Worm (Caenorhabditis elegans) whole organism, midembryonic: ENCODE results near the gene wrt-6.
A peak's percentile ranks its signal among the peaks of the same experiment; 100 is the strongest.

Experiments used
- T22C8.4 ChIP-seq: fragments of 200-800 bp; sonication (Bioruptor generic); IDR thresholded peaks from 2 replicates; pipeline ENCODE4 v1.3.6; 2022; ENCODE audit warnings: missing genetic modification characterization, missing compliant biosample characterization
- cog-1 ChIP-seq: sonication (generic microtip); optimal IDR thresholded peaks from 2 replicates; lab custom pipeline; 2016; ENCODE audit warnings: missing genetic modification characterization, missing compliant biosample characterization
- flt-1 ChIP-seq: fragments of 200-800 bp; sonication (Bioruptor generic); IDR thresholded peaks from 2 replicates; pipeline ENCODE4 v1.3.6; 2022; ENCODE audit warnings: missing genetic modification characterization, missing compliant biosample characterization
- klf-2 ChIP-seq: fragments of 200-800 bp; sonication (Bioruptor generic); conservative IDR thresholded peaks from 2 replicates; pipeline ENCODE4 v1.3.6; 2022; ENCODE audit warnings: missing genetic modification reagents, missing genetic modification characterization, missing compliant biosample characterization
- med-1 ChIP-seq: sonication (generic microtip); optimal IDR thresholded peaks from 2 replicates; lab custom pipeline; 2017; ENCODE audit warnings: missing genetic modification characterization, mild to moderate bottlenecking, missing compliant biosample characterization, antibody characterized with exemption, missing genetic modification reagents; ENCODE audit not compliant: insufficient read depth
- ref-1 ChIP-seq: fragments of 200-800 bp; sonication (Bioruptor generic); conservative IDR thresholded peaks from 2 replicates; pipeline ENCODE4 v1.3.6; 2022; ENCODE audit warnings: missing genetic modification reagents, missing genetic modification characterization, missing compliant biosample characterization
- tab-1 ChIP-seq: fragments of 200-800 bp; sonication (Bioruptor generic); IDR thresholded peaks from 2 replicates; pipeline ENCODE4 v1.3.6; 2022; ENCODE audit warnings: missing genetic modification characterization, missing compliant biosample characterization
- ztf-23 ChIP-seq: fragments of 200-800 bp; sonication (Bioruptor generic); IDR thresholded peaks from 2 replicates; pipeline ENCODE4 v1.3.6; 2022; ENCODE audit warnings: missing genetic modification reagents, missing genetic modification characterization, missing compliant biosample characterization
- ztf-29 ChIP-seq: fragments of 200-800 bp; sonication (Bioruptor generic); IDR thresholded peaks from 2 replicates; pipeline ENCODE4 v1.3.6; 2022; ENCODE audit warnings: missing genetic modification reagents, missing genetic modification characterization, missing compliant biosample characterization

wrt-6 gene

DNA sequence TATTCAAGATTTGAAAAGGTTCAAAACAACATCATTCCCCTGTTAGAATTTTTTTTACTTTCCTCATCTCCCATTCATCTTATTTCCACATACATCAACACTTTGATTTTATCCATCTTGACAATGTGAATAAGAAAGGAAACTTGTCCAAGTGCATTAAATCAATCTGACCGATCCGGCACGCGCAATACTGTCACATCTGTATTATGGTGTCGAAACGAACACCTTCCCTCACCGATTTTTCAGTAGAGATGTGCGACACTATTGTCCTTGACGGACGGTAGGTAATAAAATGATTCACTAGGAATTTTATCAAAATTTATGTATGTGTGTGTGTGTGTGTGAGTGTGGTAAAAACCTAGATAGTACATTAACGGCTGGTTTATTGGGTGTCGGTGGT lies 16.2 kb upstream of the wrt-6 start:
- TF ChIP-seq klf-2 (GFP tag; lab: Robert Waterston, UW) (no peak), flt-1 (GFP tag; lab: Robert Waterston, UW) (no peak), ztf-29 (GFP tag; lab: Robert Waterston, UW) (no peak), ztf-23 (GFP tag; lab: Robert Waterston, UW) (no peak), ref-1 (GFP tag; lab: Robert Waterston, UW) (no peak)

DNA sequence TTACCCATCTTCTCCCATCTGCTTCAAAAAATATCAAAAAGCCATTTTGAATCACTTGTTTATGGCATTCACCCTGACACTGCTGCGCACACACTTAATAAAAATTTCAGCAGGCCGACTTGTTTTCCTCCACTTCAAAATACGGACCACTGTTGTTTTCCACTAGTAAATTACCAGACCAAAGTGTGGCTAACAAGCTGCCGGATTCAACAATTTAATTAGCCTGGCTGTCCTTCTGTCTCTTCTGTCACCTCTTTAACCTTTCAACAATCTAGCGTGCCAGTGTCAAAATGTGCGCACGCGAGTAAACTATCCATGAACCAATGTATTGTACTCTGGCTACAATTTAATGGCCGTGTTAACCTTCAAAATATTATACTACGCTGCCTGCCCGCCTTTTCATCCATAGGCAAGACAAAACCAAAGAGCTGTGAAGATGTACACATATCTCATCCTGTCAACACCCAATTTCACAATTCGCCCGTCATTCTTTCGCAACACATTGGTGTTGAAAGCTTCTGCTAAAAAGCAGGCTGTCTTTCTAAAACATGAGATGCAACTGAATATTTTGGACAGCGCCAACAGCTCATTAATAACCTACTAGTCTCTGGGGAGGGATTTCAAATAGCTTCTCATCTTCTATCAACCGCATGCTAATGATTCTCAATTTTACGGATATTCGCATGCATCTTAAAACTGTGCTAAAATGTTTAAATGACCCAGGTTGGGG lies 15.6 kb upstream of the wrt-6 start:
- TF ChIP-seq ztf-23 (GFP tag; lab: Robert Waterston, UW): no peak
- no peak for TF ChIP-seq med-1
- no peak for TF ChIP-seq flt-1 (GFP tag; lab: Robert Waterston, UW)
- no peak for TF ChIP-seq klf-2 (GFP tag; lab: Robert Waterston, UW)
- no peak for TF ChIP-seq cog-1 (tag; lab: Kevin White, UChicago)
- TF ChIP-seq tab-1: no peak

DNA sequence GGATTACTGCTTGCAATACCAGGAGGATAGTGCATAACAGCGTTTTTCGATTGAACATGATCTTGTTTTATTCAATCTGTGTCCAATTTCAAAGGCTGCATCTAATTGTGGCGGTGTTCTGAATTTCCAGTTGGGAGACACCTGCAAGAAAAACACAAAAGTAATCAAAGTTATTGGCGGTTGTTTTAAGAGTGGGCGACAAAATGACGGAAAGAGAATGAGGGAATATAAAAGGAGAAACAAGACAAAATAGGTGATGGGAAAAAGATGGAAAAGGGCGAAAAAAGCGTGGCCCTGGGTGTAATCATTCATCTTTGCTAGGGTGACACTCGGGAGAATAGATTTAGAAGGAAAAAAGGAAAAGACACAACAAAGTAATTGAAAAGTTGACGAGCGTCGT lies 14.3 kb upstream of the wrt-6 start, which contains the start of the genes ZK377.15 and sax-3:
Gene ZK377.15 (minus strand): TSS at position 101 of the 400 bp plus-strand sequence.
Gene sax-3 (minus strand): TSS at position 143 of the 400 bp plus-strand sequence.
- no peak for TF ChIP-seq ztf-29 (GFP tag; lab: Robert Waterston, UW)
- TF ChIP-seq cog-1 (tag; lab: Kevin White, UChicago): no peak
- TF ChIP-seq ztf-23 (GFP tag; lab: Robert Waterston, UW): no peak
- TF ChIP-seq flt-1 (GFP tag; lab: Robert Waterston, UW): no peak
- TF ChIP-seq med-1: no peak
- TF ChIP-seq ref-1 (GFP tag; lab: Robert Waterston, UW): no peak
- TF ChIP-seq tab-1: no peak
- no peak for TF ChIP-seq T22C8.4 (GFP tag; lab: Robert Waterston, UW)
- no peak for TF ChIP-seq klf-2 (GFP tag; lab: Robert Waterston, UW)

DNA sequence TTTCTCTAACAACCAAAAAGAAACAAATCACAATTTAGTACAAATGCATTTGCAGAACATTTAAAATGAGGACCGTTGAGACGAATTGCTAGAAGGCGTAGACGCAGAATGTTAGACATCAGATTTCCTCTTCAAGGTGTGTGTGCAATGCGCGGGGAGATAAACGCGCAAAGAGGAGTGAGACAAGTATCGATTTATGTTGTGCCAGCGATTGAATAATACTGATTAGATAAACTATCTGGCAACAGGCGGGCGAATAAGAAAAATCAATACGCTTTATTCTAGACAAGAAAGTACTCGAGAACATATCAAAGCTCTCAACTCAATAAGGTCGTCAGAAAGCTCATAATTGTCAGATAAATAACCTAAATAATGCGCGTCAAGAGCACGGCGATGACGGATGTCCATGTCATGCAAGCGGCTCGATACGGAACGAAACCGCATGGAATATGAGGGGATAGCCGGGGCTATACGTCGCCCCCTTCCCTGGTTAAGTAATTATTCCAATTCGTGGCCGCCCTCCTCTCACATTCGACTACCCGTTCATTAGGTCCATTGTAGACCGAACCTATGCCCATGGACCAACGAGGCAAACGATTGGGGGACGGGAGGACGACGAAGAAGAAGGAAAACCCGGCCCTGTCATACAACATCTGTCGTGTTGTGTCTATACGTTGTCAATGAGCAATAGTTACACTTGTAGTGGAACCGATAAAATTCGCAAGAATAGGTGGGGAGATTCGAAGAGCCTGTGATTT lies 12.9 kb upstream of the wrt-6 start:
- no peak for TF ChIP-seq tab-1
- no peak for TF ChIP-seq ztf-29 (GFP tag; lab: Robert Waterston, UW)
- peak; percentile 36; the same call in 1 of the 2 replicates for TF ChIP-seq flt-1 (GFP tag; lab: Robert Waterston, UW)
- 0 out of 2 replicates have a peak, but pooled peaks have one; percentile 35 for TF ChIP-seq ztf-23 (GFP tag; lab: Robert Waterston, UW)
- peak; percentile 62; the same call in 1 of the 2 replicates for TF ChIP-seq T22C8.4 (GFP tag; lab: Robert Waterston, UW)
- TF ChIP-seq cog-1 (tag; lab: Kevin White, UChicago): no peak

DNA sequence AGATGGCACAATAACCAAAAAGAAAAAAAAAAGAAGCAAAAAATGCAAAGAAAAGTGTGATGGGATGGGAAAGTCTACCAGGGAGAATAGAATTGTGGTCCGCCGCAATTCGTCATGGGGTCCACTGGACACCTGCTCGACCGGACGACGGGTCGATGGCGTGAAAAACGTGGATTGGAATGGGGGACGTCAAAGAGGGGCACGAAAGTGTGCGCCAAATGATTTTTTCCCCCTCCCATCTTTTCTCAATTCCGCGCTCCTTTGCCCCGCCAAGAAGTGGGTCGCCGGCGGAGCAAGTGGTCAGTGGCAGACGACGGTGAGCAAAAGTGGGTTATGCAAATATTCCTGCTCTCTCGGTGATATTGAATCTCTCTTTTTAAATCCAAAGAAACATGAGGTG lies 12.1 kb upstream of the wrt-6 start:
- no peak for TF ChIP-seq ztf-23 (GFP tag; lab: Robert Waterston, UW)
- TF ChIP-seq med-1: no peak
- no peak for TF ChIP-seq T22C8.4 (GFP tag; lab: Robert Waterston, UW)
- TF ChIP-seq cog-1 (tag; lab: Kevin White, UChicago): no peak
- no peak for TF ChIP-seq tab-1
- TF ChIP-seq ztf-29 (GFP tag; lab: Robert Waterston, UW): no peak
- no peak for TF ChIP-seq klf-2 (GFP tag; lab: Robert Waterston, UW)
- no peak for TF ChIP-seq ref-1 (GFP tag; lab: Robert Waterston, UW)
- TF ChIP-seq flt-1 (GFP tag; lab: Robert Waterston, UW): no peak

DNA sequence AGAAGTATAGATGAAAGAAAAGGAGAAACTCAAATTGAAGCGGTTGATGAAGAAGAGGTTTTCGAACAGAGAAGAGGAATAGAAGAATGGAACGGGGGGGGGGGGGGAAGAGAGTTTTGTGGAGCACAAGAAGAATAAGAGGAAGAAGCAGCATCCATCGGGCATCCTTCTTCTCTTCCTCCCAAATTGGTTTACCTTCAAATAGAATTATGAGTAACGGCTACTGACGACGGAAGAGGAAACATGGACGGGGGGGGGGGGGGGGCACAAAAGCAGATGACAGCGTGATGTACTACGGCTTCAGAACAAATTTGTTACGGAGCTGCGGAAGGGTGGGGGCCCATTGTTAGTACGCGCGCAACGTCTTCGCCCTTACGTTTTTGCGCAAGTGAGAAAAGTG lies 10.7 kb upstream of the wrt-6 start:
- TF ChIP-seq klf-2 (GFP tag; lab: Robert Waterston, UW): no peak
- TF ChIP-seq ztf-23 (GFP tag; lab: Robert Waterston, UW): no peak
- TF ChIP-seq cog-1 (tag; lab: Kevin White, UChicago): no peak
- 0 out of 2 replicates have a peak, but pooled peaks have one; percentile 44 for TF ChIP-seq tab-1
- 0 out of 2 replicates have a peak, but pooled peaks have one; percentile 38 for TF ChIP-seq flt-1 (GFP tag; lab: Robert Waterston, UW)

DNA sequence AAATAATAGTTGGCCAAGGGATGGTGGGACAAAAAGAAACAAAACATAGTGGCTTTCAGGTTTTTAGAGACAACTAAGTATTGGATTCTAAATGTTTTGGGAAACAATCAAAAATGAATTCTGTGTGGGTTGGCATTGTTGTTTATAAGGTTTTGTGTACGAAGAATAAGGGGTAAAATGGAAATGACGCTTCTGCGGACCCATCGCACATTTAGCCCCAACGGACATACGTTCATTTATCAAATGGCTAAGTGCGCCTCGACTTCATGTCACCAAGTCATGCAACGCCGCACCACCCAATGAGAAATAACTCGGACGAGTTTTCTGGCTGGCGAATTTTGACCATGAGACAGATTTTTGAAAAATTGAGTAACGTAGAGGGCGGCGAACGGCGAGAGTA lies 9.7 kb upstream of the wrt-6 start:
- TF ChIP-seq ref-1 (GFP tag; lab: Robert Waterston, UW) (no peak), ztf-29 (GFP tag; lab: Robert Waterston, UW) (no peak), cog-1 (tag; lab: Kevin White, UChicago) (no peak), ztf-23 (GFP tag; lab: Robert Waterston, UW) (no peak), tab-1 (no peak), klf-2 (GFP tag; lab: Robert Waterston, UW) (no peak), T22C8.4 (GFP tag; lab: Robert Waterston, UW) (no peak), flt-1 (GFP tag; lab: Robert Waterston, UW) (no peak), med-1 (no peak)

DNA sequence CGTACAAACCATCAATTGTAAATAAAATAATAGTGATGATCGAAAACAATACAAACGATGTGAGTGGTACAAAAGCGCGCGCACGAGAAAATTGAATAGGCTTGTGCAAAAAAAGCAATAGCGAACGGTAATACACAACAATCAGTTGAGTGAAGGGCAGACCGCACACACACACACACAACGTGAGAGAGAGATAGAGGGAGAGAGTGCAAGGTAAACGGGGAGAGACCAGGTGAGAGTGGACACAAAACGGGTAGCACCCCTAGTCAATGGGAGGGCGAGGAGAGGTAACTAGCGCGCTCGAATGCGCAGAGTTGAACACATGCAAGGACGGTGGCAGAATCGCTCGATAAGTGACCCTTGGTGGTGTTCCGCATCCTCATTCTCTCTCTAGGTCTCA lies 7.8 kb upstream of the wrt-6 start:
- TF ChIP-seq med-1: no peak
- 0 out of 2 replicates have a peak, but pooled peaks have one; percentile 63 for TF ChIP-seq ztf-23 (GFP tag; lab: Robert Waterston, UW)
- TF ChIP-seq cog-1 (tag; lab: Kevin White, UChicago): peak; percentile 61
- TF ChIP-seq tab-1: 0 out of 2 replicates have a peak, but pooled peaks have one; percentile 31
- TF ChIP-seq ztf-29 (GFP tag; lab: Robert Waterston, UW): peak; percentile 95
- peak; percentile 56; the same call in 1 of the 2 replicates for TF ChIP-seq flt-1 (GFP tag; lab: Robert Waterston, UW)
- TF ChIP-seq klf-2 (GFP tag; lab: Robert Waterston, UW): no peak

DNA sequence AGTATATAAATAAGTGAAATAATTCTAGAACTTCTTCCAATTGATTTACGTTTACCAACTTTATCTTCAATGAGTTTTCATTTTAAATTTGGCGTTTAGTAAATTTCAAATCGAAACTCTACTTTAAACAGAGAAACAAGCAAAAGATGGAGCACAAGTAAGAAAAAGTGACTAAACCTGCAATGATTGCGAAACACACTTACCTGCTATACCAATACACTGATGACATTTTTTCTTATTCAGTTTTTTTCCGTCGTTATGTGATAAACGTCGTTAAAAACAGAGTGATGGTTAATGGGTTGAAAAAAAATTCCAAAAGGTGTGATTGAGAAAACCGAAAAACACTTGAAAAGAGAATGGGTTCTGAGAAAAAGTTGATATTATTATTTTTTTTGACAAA lies 6.3 kb upstream of the wrt-6 start:
- TF ChIP-seq med-1 (no peak), ref-1 (GFP tag; lab: Robert Waterston, UW) (no peak), cog-1 (tag; lab: Kevin White, UChicago) (no peak), T22C8.4 (GFP tag; lab: Robert Waterston, UW) (no peak), klf-2 (GFP tag; lab: Robert Waterston, UW) (no peak), ztf-23 (GFP tag; lab: Robert Waterston, UW) (no peak), ztf-29 (GFP tag; lab: Robert Waterston, UW) (no peak), flt-1 (GFP tag; lab: Robert Waterston, UW) (no peak), tab-1 (no peak)
